Fruit fly (Drosophila melanogaster) whole organism, wandering third instar larva: ENCODE data around the gene CG2224.

Experiments used
- Abd-B ChIP-seq: fragments of >200 bp; optimal IDR thresholded peaks from 2 replicates; lab custom pipeline; 2017; ENCODE audit warnings: missing biosample characterization, missing genetic modification characterization
- CG32264 ChIP-seq: fragments of 200-800 bp; sonication (Bioruptor generic); optimal IDR thresholded peaks from 2 replicates; lab custom pipeline; 2016; ENCODE audit warnings: missing biosample characterization, missing genetic modification characterization
- CG9705 ChIP-seq: fragments of 200-800 bp; sonication (Bioruptor generic); optimal IDR thresholded peaks from 2 replicates; lab custom pipeline; 2018; ENCODE audit warnings: missing biosample characterization, mild to moderate bottlenecking, missing genetic modification characterization
- CrebA ChIP-seq: fragments of 200-800 bp; sonication (Bioruptor generic); optimal IDR thresholded peaks from 2 replicates; lab custom pipeline; 2016; ENCODE audit warnings: missing biosample characterization, mild to moderate bottlenecking, missing genetic modification characterization, borderline replicate concordance
- Dfd ChIP-seq: fragments of >200 bp; optimal IDR thresholded peaks from 2 replicates; lab custom pipeline; 2017; ENCODE audit warnings: missing biosample characterization, missing genetic modification characterization
- Dif ChIP-seq: fragments of 200-275, 200-300 bp; sonication (Bioruptor generic); optimal IDR thresholded peaks from 2 replicates; lab custom pipeline; 2018; ENCODE audit warnings: missing biosample characterization, missing genetic modification characterization; ENCODE audit not compliant: partially characterized antibody
- GATAd ChIP-seq: sonication (Bioruptor generic); optimal IDR thresholded peaks from 2 replicates; lab custom pipeline; 2016; ENCODE audit warnings: missing biosample characterization, missing genetic modification characterization
- HLH106 ChIP-seq: fragments of 200-800 bp; optimal IDR thresholded peaks from 3 replicates; lab custom pipeline; 2019; ENCODE audit warnings: missing biosample characterization, mild to moderate bottlenecking, missing genetic modification characterization, moderate library complexity
- Hnf4 ChIP-seq: fragments of 200-800 bp; sonication (Bioruptor generic); optimal IDR thresholded peaks from 2 replicates; lab custom pipeline; 2016; ENCODE audit warnings: missing biosample characterization, mild to moderate bottlenecking, missing genetic modification characterization
- Hr78 ChIP-seq: fragments of >200 bp; optimal IDR thresholded peaks from 2 replicates; lab custom pipeline; 2017; ENCODE audit warnings: missing biosample characterization, missing genetic modification characterization
- Hr83 ChIP-seq: fragments of 200-300 bp; sonication (Bioruptor generic); optimal IDR thresholded peaks from 2 replicates; lab custom pipeline; 2016; ENCODE audit warnings: missing biosample characterization, mild to moderate bottlenecking, missing genetic modification characterization, moderate library complexity; ENCODE audit not compliant: poor library complexity, severe bottlenecking
- Jra ChIP-seq: sonication (Bioruptor generic); optimal IDR thresholded peaks from 2 replicates; lab custom pipeline; 2016; ENCODE audit warnings: missing biosample characterization, missing genetic modification characterization
- Mio ChIP-seq: sonication (Bioruptor generic); optimal IDR thresholded peaks from 2 replicates; lab custom pipeline; 2016; ENCODE audit warnings: missing biosample characterization, missing genetic modification characterization
- Myc ChIP-seq: fragments of >200 bp; optimal IDR thresholded peaks from 2 replicates; lab custom pipeline; 2017
- N ChIP-seq: fragments of >200 bp; optimal IDR thresholded peaks from 2 replicates; lab custom pipeline; 2018; ENCODE audit warnings: missing biosample characterization, missing external identifiers, missing genetic modification characterization
- OdsH ChIP-seq: fragments of 200-800 bp; sonication (Bioruptor generic); optimal IDR thresholded peaks from 2 replicates; lab custom pipeline; 2016; ENCODE audit warnings: missing biosample characterization, mild to moderate bottlenecking, missing genetic modification characterization
- Rel ChIP-seq, 2 experiments: fragments of 200-800 bp; sonication (Bioruptor generic) in 1 of 2; optimal IDR thresholded peaks; 2 replicates in 1 of 2; 3 replicates in 1 of 2; lab custom pipeline; 2016 to 2019; ENCODE audit warnings: mild to moderate bottlenecking in 2 of 2, missing biosample characterization in 2 of 2, missing genetic modification characterization in 2 of 2, moderate library complexity in 1 of 2
- Sp1 ChIP-seq: fragments of 200-800 bp; sonication (Bioruptor generic); optimal IDR thresholded peaks from 3 replicates; lab custom pipeline; 2019; ENCODE audit warnings: missing biosample characterization, mild to moderate bottlenecking, missing genetic modification characterization, moderate library complexity
- Vsx2 ChIP-seq: fragments of 200-300, 225-300 bp; sonication (Bioruptor generic); optimal IDR thresholded peaks from 2 replicates; lab custom pipeline; 2018; ENCODE audit warnings: missing biosample characterization, missing genetic modification characterization; ENCODE audit not compliant: partially characterized antibody
- br ChIP-seq: fragments of 200-800 bp; sonication (Bioruptor generic); optimal IDR thresholded peaks from 2 replicates; lab custom pipeline; 2016; ENCODE audit warnings: missing biosample characterization, missing genetic modification characterization
- brk ChIP-seq: fragments of 200-800 bp; sonication (Bioruptor generic); optimal IDR thresholded peaks from 2 replicates; lab custom pipeline; 2016; ENCODE audit warnings: missing biosample characterization, mild to moderate bottlenecking, missing genetic modification characterization
- dl ChIP-seq, 2 experiments: fragments of 175-275, 200-275 bp in 1 of 2; fragments of 200-275 bp in 1 of 2; sonication (Bioruptor generic); optimal IDR thresholded peaks; lab custom pipeline; 2018; ENCODE audit warnings: mild to moderate bottlenecking in 2 of 2, missing biosample characterization in 2 of 2, missing genetic modification characterization in 2 of 2, moderate library complexity in 2 of 2; ENCODE audit not compliant: partially characterized antibody in 2 of 2, insufficient read depth in 1 of 2
- dmrt93B ChIP-seq: fragments of 200-800 bp; sonication (Bioruptor generic); optimal IDR thresholded peaks from 2 replicates; lab custom pipeline; 2018; ENCODE audit warnings: missing biosample characterization, mild to moderate bottlenecking, missing genetic modification characterization
- dsf ChIP-seq: sonication (Bioruptor generic); optimal IDR thresholded peaks from 2 replicates; lab custom pipeline; 2016; ENCODE audit warnings: missing biosample characterization, missing genetic modification characterization, borderline replicate concordance
- ey ChIP-seq: fragments of 200-800 bp; sonication (Bioruptor generic); optimal IDR thresholded peaks from 2 replicates; lab custom pipeline; 2016; ENCODE audit warnings: missing biosample characterization, missing genetic modification characterization
- foxo ChIP-seq, 2 experiments: fragments of 200-800 bp; sonication (Bioruptor generic); optimal IDR thresholded peaks; 2 replicates in 1 of 2; 3 replicates in 1 of 2; lab custom pipeline; 2016 to 2017; ENCODE audit warnings: missing biosample characterization in 2 of 2, missing genetic modification characterization in 2 of 2
- fru ChIP-seq: fragments of 200-800 bp; sonication (Bioruptor generic); optimal IDR thresholded peaks from 3 replicates; lab custom pipeline; 2016; ENCODE audit warnings: missing biosample characterization, mild to moderate bottlenecking, missing genetic modification characterization
- h ChIP-seq: fragments of 200-800 bp; sonication (Bioruptor generic); optimal IDR thresholded peaks from 3 replicates; lab custom pipeline; 2016; ENCODE audit warnings: missing biosample characterization, mild to moderate bottlenecking, missing genetic modification characterization
- jim ChIP-seq: fragments of 175-275, 200-325 bp; sonication (Bioruptor generic); optimal IDR thresholded peaks from 2 replicates; lab custom pipeline; 2016; ENCODE audit warnings: missing biosample characterization, mild to moderate bottlenecking, missing genetic modification characterization
- lola ChIP-seq: fragments of >200 bp; optimal IDR thresholded peaks from 2 replicates; lab custom pipeline; 2017; ENCODE audit warnings: missing biosample characterization, missing genetic modification characterization
- pan ChIP-seq: fragments of >200 bp; optimal IDR thresholded peaks from 2 replicates; lab custom pipeline; 2017
- psq ChIP-seq: fragments of 200-800 bp; sonication (Bioruptor generic); optimal IDR thresholded peaks from 3 replicates; lab custom pipeline; 2017; ENCODE audit warnings: missing biosample characterization, mild to moderate bottlenecking, missing genetic modification characterization, moderate library complexity
- rgr ChIP-seq: fragments of 200-800 bp; sonication (Bioruptor generic); optimal IDR thresholded peaks from 3 replicates; lab custom pipeline; 2016; ENCODE audit warnings: missing biosample characterization, mild to moderate bottlenecking, missing genetic modification characterization
- sage ChIP-seq: fragments of 200-800 bp; sonication (Bioruptor generic); optimal IDR thresholded peaks from 2 replicates; lab custom pipeline; 2016; ENCODE audit warnings: missing biosample characterization, mild to moderate bottlenecking, missing genetic modification characterization
- sv ChIP-seq: fragments of 200-800 bp; sonication (Bioruptor generic); optimal IDR thresholded peaks from 3 replicates; lab custom pipeline; 2016; ENCODE audit warnings: missing biosample characterization, missing genetic modification characterization
- tai ChIP-seq: sonication (Bioruptor generic); optimal IDR thresholded peaks from 2 replicates; lab custom pipeline; 2016; ENCODE audit warnings: missing biosample characterization, missing genetic modification characterization
- usp ChIP-seq: fragments of >200 bp; optimal IDR thresholded peaks from 2 replicates; lab custom pipeline; 2017; ENCODE audit warnings: missing biosample characterization, missing genetic modification characterization
- woc ChIP-seq: sonication (Bioruptor generic); optimal IDR thresholded peaks from 2 replicates; lab custom pipeline; 2016; ENCODE audit warnings: missing biosample characterization, mild to moderate bottlenecking, missing genetic modification characterization

Gene CG2224

dm6 chr3R:30450224-30450623 is 8.9 kb downstream of the CG2224 start:
- TF ChIP-seq N (GFP tag; lab: Kevin White, UChicago) (no peak), jim (GFP tag; lab: Kevin White, UChicago) (peak; percentile 99), lola (GFP tag; lab: Kevin White, UChicago) (no peak), rgr (GFP tag; lab: Kevin White, UChicago) (peak; percentile 95), CrebA (GFP tag; lab: Kevin White, UChicago) (peak; percentile 90), Sp1 (GFP tag; lab: Kevin White, UChicago) (peak; percentile 66), dmrt93B (GFP tag; lab: Kevin White, UChicago) (peak; percentile 50), CG9705 (GFP tag; lab: Kevin White, UChicago) (peak; percentile 29), Vsx2 (GFP tag; lab: Kevin White, UChicago) (peak; percentile 98), Rel (GFP tag; optimal IDR thresholded peaks at IDR 0.05; lab: Kevin White, UChicago) (peak; percentile 53), Rel (tag; optimal IDR thresholded peaks at IDR 0.05; lab: Kevin White, UChicago) (peak; percentile 19), Hr78 (no peak), Jra (peak; percentile 99), pan (lab: Kevin White, UChicago) (no peak), GATAd (GFP tag; lab: Kevin White, UChicago) (peak; percentile 98), CG32264 (GFP tag; lab: Kevin White, UChicago) (no peak), Dfd (no peak), psq (peak; percentile 80), Mio (peak; percentile 73), dsf (peak; percentile 95), sv (GFP tag; lab: Kevin White, UChicago) (peak; percentile 63), usp (no peak), fru (GFP tag; lab: Kevin White, UChicago) (peak; percentile 84), ey (GFP tag; lab: Kevin White, UChicago) (peak; percentile 47), woc (GFP tag; lab: Kevin White, UChicago) (no peak), dl (GFP tag; optimal IDR thresholded peaks at IDR 0.05; lab: Kevin White, UChicago; ENCODE audit: insufficient read depth in 1 of 2, partially characterized antibody in 2 of 2) (peak; percentile 95 to 97), sage (GFP tag; lab: Kevin White, UChicago) (peak; percentile 93), tai (GFP tag; lab: Kevin White, UChicago) (peak; percentile 98), Dif (GFP tag; lab: Kevin White, UChicago) (peak; percentile 98), Hnf4 (GFP tag; lab: Kevin White, UChicago) (peak; percentile 98), h (GFP tag; lab: Kevin White, UChicago) (peak; percentile 95), OdsH (GFP tag; lab: Kevin White, UChicago) (peak; percentile 88), foxo (GFP tag; optimal IDR thresholded peaks at IDR 0.05; lab: Kevin White, UChicago) (peak in 1 of 2 experiments; percentile 31), br (GFP tag; lab: Kevin White, UChicago) (peak; percentile 83), brk (GFP tag; lab: Kevin White, UChicago) (peak; percentile 96), Hr83 (peak; percentile 100), Abd-B (GFP tag; lab: Kevin White, UChicago) (no peak), Myc (no peak), HLH106 (tag; lab: Kevin White, UChicago) (peak; percentile 40)

dm6 chr3R:30449446-30449845 is 9.7 kb downstream of the CG2224 start:
- TF ChIP-seq Myc (no peak), usp (no peak), Rel (GFP tag; optimal IDR thresholded peaks at IDR 0.05; lab: Kevin White, UChicago) (no peak), Rel (tag; optimal IDR thresholded peaks at IDR 0.05; lab: Kevin White, UChicago) (no peak), CrebA (GFP tag; lab: Kevin White, UChicago) (peak; percentile 22), rgr (GFP tag; lab: Kevin White, UChicago) (no peak), tai (GFP tag; lab: Kevin White, UChicago) (no peak), CG9705 (GFP tag; lab: Kevin White, UChicago) (no peak), Jra (no peak)
